Fruit fly (Drosophila melanogaster) whole organism, embryonic: ENCODE data around the gene CG32137.

Experiments used
- BtbVII ChIP-seq: fragments of 200-800 bp; sonication (Bioruptor generic); optimal IDR thresholded peaks from 3 replicates; lab custom pipeline; 2017; ENCODE audit warnings: missing biosample characterization, mild to moderate bottlenecking, missing genetic modification characterization
- CG11093 ChIP-seq: fragments of 200-800 bp; sonication (Bioruptor generic); IDR thresholded peaks from 3 replicates; pipeline ENCODE4 v1.3.6; 2022; ENCODE audit warnings: missing biosample characterization, missing genetic modification characterization
- CG11398 ChIP-seq: fragments of 200-800 bp; sonication (Bioruptor generic); optimal IDR thresholded peaks from 2 replicates; lab custom pipeline; 2016; ENCODE audit warnings: missing biosample characterization, missing genetic modification characterization
- CG12104 ChIP-seq: fragments of 200-800 bp; sonication (Bioruptor generic); optimal IDR thresholded peaks from 3 replicates; lab custom pipeline; 2016; ENCODE audit warnings: missing biosample characterization, missing genetic modification characterization
- CG1529 ChIP-seq: fragments of 200-800 bp; sonication (Bioruptor generic); optimal IDR thresholded peaks from 3 replicates; lab custom pipeline; 2018; ENCODE audit warnings: missing biosample characterization, missing genetic modification characterization
- CG15696 ChIP-seq: fragments of 200-800 bp; sonication (Bioruptor generic); optimal IDR thresholded peaks from 2 replicates; lab custom pipeline; 2019; ENCODE audit warnings: missing biosample characterization, mild to moderate bottlenecking, missing genetic modification characterization, moderate library complexity
- CG17186 ChIP-seq: fragments of 200-800 bp; sonication (Bioruptor generic); optimal IDR thresholded peaks from 3 replicates; lab custom pipeline; 2017; ENCODE audit warnings: missing biosample characterization, missing genetic modification reagents, missing genetic modification characterization
- CG2129 ChIP-seq: fragments of 200-800 bp; sonication (Bioruptor generic); IDR thresholded peaks from 2 replicates; pipeline ENCODE4 v1.3.6; 2022; ENCODE audit warnings: missing biosample characterization, missing genetic modification characterization; ENCODE audit not compliant: partially characterized antibody
- CG30020 ChIP-seq: fragments of 200-800 bp; optimal IDR thresholded peaks from 2 replicates; lab custom pipeline; 2019; ENCODE audit warnings: missing biosample characterization, mild to moderate bottlenecking, missing genetic modification characterization, moderate library complexity
- CG31224 ChIP-seq: fragments of 200-800 bp; sonication (Bioruptor generic); IDR thresholded peaks from 2 replicates; pipeline ENCODE4 v1.3.6; 2022; ENCODE audit warnings: missing biosample characterization, missing genetic modification characterization
- CG4707 ChIP-seq: fragments of 200-800 bp; sonication (Bioruptor generic); optimal IDR thresholded peaks from 2 replicates; lab custom pipeline; 2018; ENCODE audit warnings: missing biosample characterization, mild to moderate bottlenecking, missing genetic modification characterization, moderate library complexity
- CG4730 ChIP-seq: fragments of 200-800 bp; sonication (Bioruptor generic); IDR thresholded peaks from 2 replicates; pipeline ENCODE4 v1.3.6; 2022; ENCODE audit warnings: missing biosample characterization, missing genetic modification characterization
- D ChIP-seq, 2 experiments: fragments of 200-800 bp in 1 of 2; fragments of >200 bp in 1 of 2; sonication (Bioruptor generic) in 1 of 2; optimal IDR thresholded peaks; 2 replicates in 1 of 2; 3 replicates in 1 of 2; lab custom pipeline; 2017; ENCODE audit warnings: mild to moderate bottlenecking in 1 of 2, missing biosample characterization in 1 of 2, missing genetic modification characterization in 1 of 2, missing genetic modification reagents in 1 of 2
- Deaf1 ChIP-seq: fragments of 200-800 bp; optimal IDR thresholded peaks from 3 replicates; lab custom pipeline; 2019; ENCODE audit warnings: missing biosample characterization, mild to moderate bottlenecking, missing genetic modification characterization, moderate library complexity
- Drgx ChIP-seq: fragments of 200-800 bp; sonication (Bioruptor generic); IDR thresholded peaks from 2 replicates; pipeline ENCODE4 v1.3.6; 2022; ENCODE audit warnings: missing biosample characterization, missing genetic modification characterization
- Ets65A ChIP-seq: fragments of 200-800 bp; sonication (Bioruptor generic); peaks from one replicate; lab custom pipeline; 2016; ENCODE audit warnings: missing biosample characterization, missing genetic modification characterization
- Ets97D ChIP-seq: fragments of 200-800 bp; sonication (Bioruptor generic); optimal IDR thresholded peaks from 3 replicates; lab custom pipeline; 2016; ENCODE audit warnings: missing biosample characterization, missing genetic modification characterization
- Fer1 ChIP-seq: fragments of 200-800 bp; sonication (Bioruptor generic); optimal IDR thresholded peaks from 2 replicates; lab custom pipeline; 2017; ENCODE audit warnings: missing biosample characterization, mild to moderate bottlenecking, missing genetic modification characterization
- HLHmδ ChIP-seq: fragments of 200-800 bp; sonication (Bioruptor generic); optimal IDR thresholded peaks from 2 replicates; lab custom pipeline; 2018; ENCODE audit warnings: missing biosample characterization, mild to moderate bottlenecking, missing genetic modification characterization, moderate library complexity
- Hey ChIP-seq: fragments of 200-800 bp; sonication (Bioruptor generic); optimal IDR thresholded peaks from 3 replicates; lab custom pipeline; 2018; ENCODE audit warnings: missing biosample characterization, mild to moderate bottlenecking, missing genetic modification characterization
- Hr39 ChIP-seq: fragments of >200 bp; optimal IDR thresholded peaks from 2 replicates; lab custom pipeline; 2017
- Lim3 ChIP-seq: fragments of 200-800 bp; sonication (Bioruptor generic); IDR thresholded peaks from 2 replicates; pipeline ENCODE4 v1.3.6; 2022; ENCODE audit warnings: missing biosample characterization, missing genetic modification characterization
- MBD-R2 ChIP-seq: fragments of 200-800 bp; sonication (Bioruptor generic); IDR thresholded peaks from 2 replicates; pipeline ENCODE4 v1.3.6; 2022; ENCODE audit warnings: missing biosample characterization, missing genetic modification characterization
- NK7.1 ChIP-seq: fragments of 200-800 bp; sonication (Bioruptor generic); optimal IDR thresholded peaks from 3 replicates; lab custom pipeline; 2016; ENCODE audit warnings: missing biosample characterization, missing genetic modification characterization
- Poxn ChIP-seq: fragments of 200-800 bp; sonication (Bioruptor generic); IDR thresholded peaks from 2 replicates; pipeline ENCODE4 v1.3.6; 2022; ENCODE audit warnings: missing biosample characterization, missing genetic modification characterization
- Side ChIP-seq: fragments of 200-800 bp; sonication (Bioruptor generic); optimal IDR thresholded peaks from 2 replicates; lab custom pipeline; 2016; ENCODE audit warnings: missing biosample characterization, missing genetic modification characterization
- Six4 ChIP-seq: fragments of 200-800 bp; sonication (Bioruptor generic); optimal IDR thresholded peaks from 2 replicates; lab custom pipeline; 2016; ENCODE audit warnings: missing biosample characterization, missing genetic modification characterization
- Stat92E ChIP-seq, 3 experiments: fragments of >200 bp in 2 of 3; fragments of 200-800 bp in 1 of 3; sonication (Bioruptor generic) in 1 of 3; optimal IDR thresholded peaks; 2 replicates each; lab custom pipeline; 2017 to 2019; ENCODE audit warnings: missing biosample characterization in 3 of 3, missing genetic modification characterization in 3 of 3, mild to moderate bottlenecking in 1 of 3, moderate library complexity in 1 of 3
- TFAM ChIP-seq: fragments of 200-800 bp; sonication (Bioruptor generic); optimal IDR thresholded peaks from 2 replicates; lab custom pipeline; 2017; ENCODE audit warnings: missing biosample characterization, missing genetic modification characterization, inconsistent platforms
- Usf ChIP-seq: fragments of 200-800 bp; sonication (Bioruptor generic); optimal IDR thresholded peaks from 2 replicates; lab custom pipeline; 2017; ENCODE audit warnings: missing genotype, missing biosample characterization, missing genetic modification characterization
- abd-A ChIP-seq: fragments of 200-800 bp; sonication (Bioruptor generic); optimal IDR thresholded peaks from 3 replicates; lab custom pipeline; 2019; ENCODE audit warnings: missing biosample characterization, mild to moderate bottlenecking, missing genetic modification characterization, moderate library complexity
- aop ChIP-seq: fragments of 200-800 bp; sonication (Bioruptor generic); IDR thresholded peaks from 2 replicates; pipeline ENCODE4 v1.3.6; 2022; ENCODE audit warnings: missing biosample characterization, missing genetic modification characterization
- ara ChIP-seq: fragments of 200-800 bp; sonication (Bioruptor generic); IDR thresholded peaks from 2 replicates; pipeline ENCODE4 v1.3.6; 2022; ENCODE audit warnings: missing biosample characterization, missing genetic modification characterization
- chm ChIP-seq: fragments of 200-800 bp; sonication (Bioruptor generic); IDR thresholded peaks from 2 replicates; pipeline ENCODE4 v1.3.6; 2022; ENCODE audit warnings: missing biosample characterization, missing genetic modification characterization
- cwo ChIP-seq: fragments of 200-800 bp; sonication (Bioruptor generic); optimal IDR thresholded peaks from 3 replicates; lab custom pipeline; 2017; ENCODE audit warnings: missing biosample characterization, missing genetic modification characterization, mild to moderate bottlenecking, moderate library complexity, missing genetic modification reagents
- da ChIP-seq: fragments of 200-800 bp; sonication (Bioruptor generic); optimal IDR thresholded peaks from 2 replicates; lab custom pipeline; 2016; ENCODE audit warnings: missing biosample characterization, missing genetic modification characterization
- dysf ChIP-seq: fragments of 200-800 bp; sonication (Bioruptor generic); IDR thresholded peaks from 3 replicates; pipeline ENCODE4 v1.3.6; 2022; ENCODE audit warnings: missing biosample characterization, missing genetic modification characterization
- emc ChIP-seq: fragments of 200-800 bp; sonication (Bioruptor generic); optimal IDR thresholded peaks from 2 replicates; lab custom pipeline; 2016; ENCODE audit warnings: missing biosample characterization, missing genetic modification characterization
- fd3F ChIP-seq: fragments of 200-800 bp; sonication (Bioruptor generic); optimal IDR thresholded peaks from 2 replicates; lab custom pipeline; 2018; ENCODE audit warnings: missing biosample characterization, mild to moderate bottlenecking, missing genetic modification characterization, moderate library complexity
- gt ChIP-seq: fragments of 200-800 bp; sonication (Bioruptor generic); IDR thresholded peaks from 2 replicates; pipeline ENCODE4 v1.3.6; 2022; ENCODE audit warnings: missing biosample characterization, missing genetic modification characterization
- hth ChIP-seq: fragments of >200 bp; optimal IDR thresholded peaks from 2 replicates; lab custom pipeline; 2017; ENCODE audit warnings: inconsistent platforms
- inv ChIP-seq: fragments of 200-800 bp; sonication (Bioruptor generic); IDR thresholded peaks from 2 replicates; pipeline ENCODE4 v1.3.6; 2022; ENCODE audit warnings: missing biosample characterization, missing genetic modification characterization; ENCODE audit not compliant: partially characterized antibody
- lbe ChIP-seq: fragments of 200-800 bp; sonication (Bioruptor generic); optimal IDR thresholded peaks from 2 replicates; lab custom pipeline; 2016; ENCODE audit warnings: missing biosample characterization, mild to moderate bottlenecking, missing genetic modification characterization
- lmd ChIP-seq: fragments of 200-800 bp; sonication (Bioruptor generic); IDR thresholded peaks from 2 replicates; pipeline ENCODE4 v1.3.6; 2022; ENCODE audit warnings: missing biosample characterization, missing genetic modification characterization
- lov ChIP-seq, 2 experiments: fragments of 200-800 bp in 1 of 2; fragments of >200 bp in 1 of 2; sonication (Bioruptor generic) in 1 of 2; IDR thresholded peaks in 1 of 2; optimal IDR thresholded peaks in 1 of 2; 2 replicates in 1 of 2; 3 replicates in 1 of 2; pipeline versions ENCODE4 v1.3.6 to Lab custom; 2017 to 2022; ENCODE audit warnings: missing biosample characterization in 1 of 2, missing genetic modification characterization in 1 of 2
- peb ChIP-seq: fragments of 200-800 bp; sonication (Bioruptor generic); IDR thresholded peaks from 2 replicates; pipeline ENCODE4 v1.3.6; 2022; ENCODE audit warnings: missing biosample characterization, missing genetic modification characterization
- run ChIP-seq: fragments of 200-800 bp; sonication (Bioruptor generic); optimal IDR thresholded peaks from 3 replicates; lab custom pipeline; 2018; ENCODE audit warnings: missing biosample characterization, mild to moderate bottlenecking, missing genetic modification characterization
- sens ChIP-seq: fragments of 200-800 bp; sonication (Bioruptor generic); peaks from one replicate; lab custom pipeline; 2016; ENCODE audit warnings: missing biosample characterization, missing genetic modification characterization
- sob ChIP-seq: fragments of 200-800 bp; sonication (Bioruptor generic); IDR thresholded peaks from 2 replicates; pipeline ENCODE4 v1.3.6; 2022; ENCODE audit warnings: missing biosample characterization, missing genetic modification characterization
- toy ChIP-seq: fragments of 200-800 bp; sonication (Bioruptor generic); IDR thresholded peaks from 2 replicates; pipeline ENCODE4 v1.3.6; 2022; ENCODE audit warnings: missing biosample characterization, missing genetic modification characterization
- z ChIP-seq: fragments of 200-800 bp; sonication (Bioruptor generic); IDR thresholded peaks from 3 replicates; pipeline ENCODE4 v1.3.6; 2022; ENCODE audit warnings: missing biosample characterization, missing genetic modification characterization

Gene CG32137

dm6 chr3L:14002524-14003135, 63.6 kb downstream of the CG32137 start (continued):
- TF ChIP-seq NK7.1 (GFP tag; lab: Kevin White, UChicago) (no peak), CG12104 (no peak), da (GFP tag; lab: Kevin White, UChicago) (no peak), fd3F (GFP tag; lab: Kevin White, UChicago) (no peak), Stat92E (GFP tag; optimal IDR thresholded peaks at IDR 0.05; lab: Kevin White, UChicago) (no peak), CG2129 (no peak), CG15696 (no peak), CG4730 (GFP tag; lab: Robert Waterston, UW) (no peak), Six4 (GFP tag; lab: Kevin White, UChicago) (no peak), Ets97D (GFP tag; lab: Kevin White, UChicago) (peak; percentile 49), dysf (GFP tag; lab: Robert Waterston, UW) (no peak), sens (GFP tag; lab: Kevin White, UChicago) (peak; percentile 59), HLHmδ (GFP tag; lab: Kevin White, UChicago) (no peak), CG1529 (GFP tag; lab: Kevin White, UChicago) (no peak), D (optimal IDR thresholded peaks at IDR 0.05; lab: Kevin White, UChicago) (no peak), D (GFP tag; optimal IDR thresholded peaks at IDR 0.05; lab: Kevin White, UChicago) (no peak), MBD-R2 (peak; percentile 42; the same call in 1 of the 2 replicates), z (GFP tag; lab: Robert Waterston, UW) (no peak), lov (optimal IDR thresholded peaks at IDR 0.05; lab: Kevin White, UChicago) (no peak), lov (GFP tag; IDR thresholded peaks at IDR 0.05; lab: Robert Waterston, UW) (no peak), chm (no peak), CG17186 (GFP tag; lab: Kevin White, UChicago) (peak; percentile 60), inv (GFP tag; lab: Robert Waterston, UW) (no peak), Fer1 (GFP tag; lab: Kevin White, UChicago) (peak; percentile 27), Hr39 (lab: Kevin White, UChicago) (no peak), TFAM (GFP tag; lab: Kevin White, UChicago) (no peak), sob (GFP tag; lab: Robert Waterston, UW) (no peak; the same call in 1 of the 2 replicates), run (tag; lab: Kevin White, UChicago) (no peak), hth (lab: Kevin White, UChicago) (no peak), emc (GFP tag; lab: Kevin White, UChicago) (no peak), Deaf1 (tag; lab: Kevin White, UChicago) (no peak), CG30020 (tag; lab: Kevin White, UChicago) (no peak), Hey (no peak), toy (no peak), Lim3 (no peak), Drgx (0 out of 2 replicates have a peak, but pooled peaks have one; percentile 6), Poxn (GFP tag; lab: Robert Waterston, UW) (no peak), CG11398 (no peak), abd-A (tag; lab: Kevin White, UChicago) (peak; percentile 97), lmd (GFP tag; lab: Robert Waterston, UW) (no peak), lbe (GFP tag; lab: Kevin White, UChicago) (no peak), CG11093 (GFP tag; lab: Robert Waterston, UW) (no peak), CG31224 (no peak), aop (GFP tag; lab: Robert Waterston, UW) (no peak), Ets65A (GFP tag; lab: Kevin White, UChicago) (no peak), Usf (GFP tag; lab: Kevin White, UChicago) (no peak), cwo (GFP tag; lab: Kevin White, UChicago) (no peak), gt (no peak), BtbVII (GFP tag; lab: Kevin White, UChicago) (no peak), ara (GFP tag; lab: Robert Waterston, UW) (no peak), CG4707 (GFP tag; lab: Kevin White, UChicago) (no peak), Side (GFP tag; lab: Kevin White, UChicago) (no peak), peb (GFP tag; lab: Robert Waterston, UW) (no peak)
